Fruit fly (Drosophila melanogaster): ENCODE measurements around the gene CG3213.

CG3213 gene

DNA sequence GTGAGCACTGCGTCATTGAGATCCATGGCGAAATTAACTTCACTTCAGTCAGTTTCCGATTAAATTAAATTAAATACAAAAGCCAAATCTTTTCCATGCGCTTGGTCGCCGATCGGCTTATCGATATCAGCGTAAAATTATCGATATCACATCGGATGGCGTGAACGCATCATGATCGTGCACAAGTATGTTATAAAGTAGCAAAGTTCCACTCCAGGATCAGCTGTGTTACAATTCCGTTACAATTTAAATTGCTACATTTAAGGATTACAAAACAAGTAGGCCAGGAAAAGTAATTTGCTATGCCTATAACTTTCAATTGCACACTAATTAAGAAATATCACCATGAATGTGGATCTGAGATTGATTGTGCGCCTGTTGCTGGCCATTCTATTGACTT is 49.6 kb downstream of the CG3213 start, which contains the start of the genes Pif1 and CG31776 (continued):
- TF ChIP-seq CG10979 (tag; optimal IDR thresholded peaks at IDR 0.05) (no peak), chn (GFP tag; optimal IDR thresholded peaks at IDR 0.05) (no peak), CG18619 (GFP tag; optimal IDR thresholded peaks at IDR 0.05) (no peak), CG1024 (GFP tag; IDR thresholded peaks at IDR 0.05) (no peak), dm (GFP tag; optimal IDR thresholded peaks at IDR 0.05) (peak; percentile 71), Doc3 (GFP tag; IDR thresholded peaks at IDR 0.05; ENCODE audit: partially characterized antibody) (peak; percentile 76), slbo (GFP tag; IDR thresholded peaks at IDR 0.05) (no peak), CG10565 (GFP tag; optimal IDR thresholded peaks at IDR 0.05) (no peak), Atf-2 (GFP tag; optimal IDR thresholded peaks at IDR 0.05) (no peak), tup (GFP tag; optimal IDR thresholded peaks at IDR 0.05) (no peak), lov (optimal IDR thresholded peaks at IDR 0.05) (no peak), lov (GFP tag; IDR thresholded peaks at IDR 0.05) (no peak), Nf-YC (tag; optimal IDR thresholded peaks at IDR 0.05) (no peak), CG15011 (GFP tag; optimal IDR thresholded peaks at IDR 0.05) (no peak), CG13287 (GFP tag; IDR thresholded peaks at IDR 0.05; ENCODE audit: partially characterized antibody) (peak; percentile 82), CG3065 (GFP tag; optimal IDR thresholded peaks at IDR 0.05) (no peak), Fer2 (tag; optimal IDR thresholded peaks at IDR 0.05) (no peak), nerfin-1 (tag; optimal IDR thresholded peaks at IDR 0.05) (no peak), CG10209 (GFP tag; optimal IDR thresholded peaks at IDR 0.05) (no peak), zfh2 (GFP tag; optimal IDR thresholded peaks at IDR 0.05) (no peak), vnd (GFP tag; IDR thresholded peaks at IDR 0.05; ENCODE audit: partially characterized antibody) (peak; percentile 64; the same call in 2 of the 3 replicates), CG10959 (GFP tag; IDR thresholded peaks at IDR 0.05) (no peak), CG4424 (GFP tag; optimal IDR thresholded peaks at IDR 0.05) (no peak), CG12071 (GFP tag; optimal IDR thresholded peaks at IDR 0.05) (no peak), Hand (GFP tag; optimal IDR thresholded peaks at IDR 0.05) (no peak), emc (GFP tag; optimal IDR thresholded peaks at IDR 0.05) (no peak)

All from whole organism, embryonic.